Worm (Caenorhabditis elegans): ENCODE results near the gene T09F5.20.
A peak's percentile ranks its signal among the peaks of the same experiment; 100 is the strongest.

The T09F5.20 gene

DNA sequence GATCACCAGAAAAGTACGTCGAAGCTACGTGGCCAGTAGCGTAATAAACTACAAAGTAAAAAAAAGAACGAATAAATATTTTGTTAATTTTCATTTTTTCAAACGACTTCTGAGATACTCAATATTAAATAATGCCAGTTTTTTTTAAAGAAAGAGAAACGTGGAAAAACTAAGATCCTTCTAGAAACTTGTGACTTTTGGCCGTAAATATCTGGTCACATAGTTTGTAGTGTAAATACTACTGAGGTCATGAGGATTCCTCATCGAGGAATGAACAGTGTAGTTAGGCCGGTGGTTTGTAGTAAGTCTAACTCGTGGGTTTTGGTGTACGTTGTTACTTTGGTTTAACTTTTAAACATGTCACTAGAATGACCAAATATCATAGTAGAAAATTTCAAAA is 20.3 kb upstream of the T09F5.20 start:
- TF ChIP-seq snu-23 (GFP tag; optimal IDR thresholded peaks at IDR 0.05) (peak; percentile 28), nhr-20 (tag; optimal IDR thresholded peaks at IDR 0.05) (peak; percentile 81), lin-35 (GFP tag; optimal IDR thresholded peaks at IDR 0.05) (peak in 1 of 2 experiments; percentile 24), nhr-85 (tag) (peak; percentile 65)

DNA sequence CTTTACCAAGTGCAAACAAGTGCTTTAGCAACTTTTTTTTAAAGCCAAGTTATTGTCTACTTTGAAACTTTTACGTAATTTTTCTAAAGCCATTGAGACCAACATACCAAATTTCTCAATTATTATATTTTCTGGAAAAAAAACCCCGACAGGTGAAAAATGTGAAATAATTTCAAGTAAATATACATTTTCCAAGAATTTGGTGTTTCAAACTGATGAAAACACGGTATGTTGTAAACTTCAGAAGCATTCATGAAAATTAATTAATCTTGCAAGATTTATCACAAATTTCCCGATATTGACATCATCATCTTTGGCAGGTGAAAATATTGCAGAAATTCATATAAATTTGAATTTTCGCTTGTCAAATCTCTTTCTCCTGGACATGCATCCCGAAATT is 15.0 kb upstream of the T09F5.20 start, which contains the start of gene srz-11:
Gene srz-11 (plus strand): TSS at position 386 of the 400 bp plus-strand sequence.
- peak; percentile 100 for TF ChIP-seq hlh-4 (tag; optimal IDR thresholded peaks at IDR 0.05)
- TF ChIP-seq fkh-8 (tag; optimal IDR thresholded peaks at IDR 0.05): peak; percentile 24
- no peak for TF ChIP-seq lin-14 (GFP tag; optimal IDR thresholded peaks at IDR 0.05)
- TF ChIP-seq sox-4 (tag; optimal IDR thresholded peaks at IDR 0.05): no peak
- TF ChIP-seq nhr-47 (tag; optimal IDR thresholded peaks at IDR 0.05): peak; percentile 10

DNA sequence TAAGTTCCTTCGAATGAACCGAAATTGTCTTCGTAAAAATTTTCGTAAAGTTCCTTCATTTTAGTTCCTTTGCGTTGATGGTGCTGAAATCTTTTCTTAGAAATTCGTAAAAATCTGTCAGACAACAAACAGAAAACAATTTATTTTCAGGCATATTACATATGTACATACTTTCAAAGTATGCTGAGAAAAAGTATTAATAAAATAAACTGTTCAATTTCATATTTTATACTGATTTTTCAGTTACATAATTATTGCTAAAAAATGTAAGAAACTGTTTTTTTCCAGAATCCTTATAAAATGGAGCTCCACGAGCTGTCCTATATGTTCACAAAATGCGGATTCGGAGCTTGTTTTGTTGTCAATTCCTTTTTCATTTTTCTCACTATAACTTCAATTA is 11.0 kb upstream of the T09F5.20 start, which contains the start of gene str-45:
Gene str-45 (plus strand): TSS at position 301 of the 400 bp plus-strand sequence.
- TF ChIP-seq Y116A8C.19 (tag; optimal IDR thresholded peaks at IDR 0.05; ENCODE audit: borderline replicate concordance) (no peak), efl-1 (optimal IDR thresholded peaks at IDR 0.05) (no peak), efl-1 (GFP tag; optimal IDR thresholded peaks at IDR 0.05 in 1 of 2) (peak in 1 of 2 experiments; percentile 50), ama-1 (optimal IDR thresholded peaks at IDR 0.05) (no peak), ceh-90 (tag; optimal IDR thresholded peaks at IDR 0.05) (no peak), unc-30 (tag; optimal IDR thresholded peaks at IDR 0.05) (no peak)

ce11 chrV:15156504-15156903 is 8.8 kb upstream of the T09F5.20 start:
- TF ChIP-seq C34B4.2 (tag; optimal IDR thresholded peaks at IDR 0.05) (no peak), nhr-11 (tag; optimal IDR thresholded peaks at IDR 0.05) (no peak), fos-1 (tag; optimal IDR thresholded peaks at IDR 0.05) (no peak), nhr-77 (tag; optimal IDR thresholded peaks at IDR 0.05) (no peak), pqm-1 (tag; optimal IDR thresholded peaks at IDR 0.05) (no peak), nhr-71 (tag; optimal IDR thresholded peaks at IDR 0.05) (no peak), ceh-88 (GFP tag; IDR thresholded peaks at IDR 0.05) (no peak), C04F5.9 (tag; optimal IDR thresholded peaks at IDR 0.05) (no peak), pax-3 (tag; optimal IDR thresholded peaks at IDR 0.05) (no peak), jun-1 (tag; optimal IDR thresholded peaks at IDR 0.05) (no peak), sup-37 (GFP tag; optimal IDR thresholded peaks at IDR 0.05) (no peak), ceh-8 (GFP tag; optimal IDR thresholded peaks at IDR 0.05) (no peak), elt-2 (tag; optimal IDR thresholded peaks at IDR 0.05) (no peak), snpc-4 (tag; optimal IDR thresholded peaks at IDR 0.05) (no peak), fkh-8 (tag; optimal IDR thresholded peaks at IDR 0.05) (no peak), egl-27 (tag; optimal IDR thresholded peaks at IDR 0.05) (no peak), ztf-11 (tag; optimal IDR thresholded peaks at IDR 0.05) (no peak)

ce11 chrV:15153277-15153676 is 5.6 kb upstream of the T09F5.20 start, which contains the start of gene srh-55:
srh-55 (plus strand) TSS chrV:15153577.
- TF ChIP-seq efl-1 (optimal IDR thresholded peaks at IDR 0.05) (no peak), efl-1 (GFP tag; optimal IDR thresholded peaks at IDR 0.05 in 1 of 2) (peak in 1 of 2 experiments; percentile 40), nhr-84 (tag; optimal IDR thresholded peaks at IDR 0.05) (no peak)

DNA sequence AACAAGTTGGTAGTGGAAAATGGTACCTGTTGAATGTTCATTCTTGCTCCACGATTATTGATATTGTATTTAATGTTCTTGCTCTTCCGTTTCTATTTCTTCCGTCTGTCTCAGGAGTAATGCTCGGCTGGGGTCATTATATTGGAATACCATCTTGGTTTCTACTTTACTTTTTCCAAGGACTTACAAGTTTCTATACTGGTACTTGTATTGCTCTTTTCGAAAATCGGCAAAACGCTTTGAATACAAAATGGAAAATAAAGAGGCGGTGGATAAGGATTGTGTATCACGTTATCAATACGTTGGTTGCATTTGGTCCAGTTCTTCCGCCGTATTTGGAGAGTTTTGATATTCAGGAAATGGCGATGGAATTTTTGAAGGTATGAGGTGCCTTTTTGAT is 4.3 kb upstream of the T09F5.20 start:
- TF ChIP-seq isw-1 (GFP tag; IDR thresholded peaks at IDR 0.05) (no peak), ztf-11 (tag; optimal IDR thresholded peaks at IDR 0.05) (no peak), efl-1 (optimal IDR thresholded peaks at IDR 0.05) (no peak), efl-1 (GFP tag; optimal IDR thresholded peaks at IDR 0.05 in 1 of 2) (peak in 1 of 2 experiments; percentile 72)
